Worm (Caenorhabditis elegans) whole organism, L2 larva: ENCODE data around the gene lite-1.

Source experiments
- C34F6.9 ChIP-seq: fragments of 150-350 bp; optimal IDR thresholded peaks from 2 replicates; lab custom pipeline; 2014; ENCODE audit warnings: missing biosample characterization, missing genetic modification characterization
- F13H6.1 ChIP-seq: sonication (generic microtip); optimal IDR thresholded peaks from 2 replicates; lab custom pipeline; 2016; ENCODE audit warnings: missing genetic modification characterization, missing compliant biosample characterization
- R02D3.7 ChIP-seq: fragments of 150-350 bp; optimal IDR thresholded peaks from 2 replicates; lab custom pipeline; 2014; ENCODE audit warnings: missing biosample characterization, missing genetic modification characterization
- Y55F3AM.14 ChIP-seq: fragments of 200-800 bp; sonication (Bioruptor generic); optimal IDR thresholded peaks from 2 replicates; lab custom pipeline; 2018; ENCODE audit warnings: mild to moderate bottlenecking, missing genetic modification characterization, missing compliant biosample characterization
- ZK546.5 ChIP-seq: sonication (generic microtip); optimal IDR thresholded peaks from 2 replicates; lab custom pipeline; 2017; ENCODE audit warnings: missing biosample characterization, missing genetic modification characterization
- alr-1 ChIP-seq: fragments of 150-350 bp; optimal IDR thresholded peaks from 2 replicates; lab custom pipeline; 2014; ENCODE audit warnings: missing biosample characterization, missing genetic modification characterization
- aly-2 ChIP-seq: fragments of 150-350 bp; optimal IDR thresholded peaks from 2 replicates; lab custom pipeline; 2014; ENCODE audit warnings: missing biosample characterization, missing genetic modification characterization
- ama-1 ChIP-seq: fragments of 150-350 bp; optimal IDR thresholded peaks from 2 replicates; lab custom pipeline; 2018; ENCODE audit warnings: inconsistent platforms
- blmp-1 ChIP-seq: sonication (generic microtip); optimal IDR thresholded peaks from 2 replicates; lab custom pipeline; 2017; ENCODE audit warnings: missing genetic modification characterization, mild to moderate bottlenecking, missing compliant biosample characterization, antibody characterized with exemption, moderate library complexity; ENCODE audit not compliant: insufficient read depth
- ceh-16 ChIP-seq: fragments of 150-350 bp; optimal IDR thresholded peaks from 2 replicates; lab custom pipeline; 2014; ENCODE audit warnings: missing biosample characterization, missing genetic modification characterization
- ceh-82 ChIP-seq: fragments of 150-350 bp; optimal IDR thresholded peaks from 2 replicates; lab custom pipeline; 2014; ENCODE audit warnings: missing biosample characterization, missing genetic modification characterization
- crh-2 ChIP-seq: sonication (generic microtip); optimal IDR thresholded peaks from 2 replicates; lab custom pipeline; 2017; ENCODE audit warnings: missing biosample characterization, missing genetic modification characterization
- dmd-4 ChIP-seq: sonication (generic microtip); optimal IDR thresholded peaks from 2 replicates; lab custom pipeline; 2017; ENCODE audit warnings: missing biosample characterization, missing genetic modification characterization
- egl-27 ChIP-seq: sonication (generic microtip); optimal IDR thresholded peaks from 3 replicates; lab custom pipeline; 2017; ENCODE audit warnings: missing biosample characterization, missing genetic modification reagents, missing genetic modification characterization
- elt-1 ChIP-seq: fragments of 150-350 bp; optimal IDR thresholded peaks from 2 replicates; lab custom pipeline; 2014; ENCODE audit warnings: missing biosample characterization, missing genetic modification characterization
- elt-3 ChIP-seq: sonication (generic microtip); optimal IDR thresholded peaks from 2 replicates; lab custom pipeline; 2017; ENCODE audit warnings: missing biosample characterization, missing genetic modification characterization
- fos-1 ChIP-seq: fragments of 150-350 bp; optimal IDR thresholded peaks from 2 replicates; lab custom pipeline; 2014; ENCODE audit warnings: missing biosample characterization, missing genetic modification characterization
- gmeb-1 ChIP-seq: fragments of 150-350 bp; optimal IDR thresholded peaks from 2 replicates; lab custom pipeline; 2014; ENCODE audit warnings: missing biosample characterization, missing genetic modification characterization
- lin-11 ChIP-seq: fragments of 150-350 bp; sonication (generic microtip); optimal IDR thresholded peaks from 2 replicates; lab custom pipeline; 2014; ENCODE audit warnings: missing biosample characterization, missing genetic modification characterization, inconsistent platforms, mixed read lengths
- lin-13 ChIP-seq: fragments of 150-350 bp; optimal IDR thresholded peaks from 2 replicates; lab custom pipeline; 2014; ENCODE audit warnings: missing biosample characterization, missing genetic modification reagents, missing genetic modification characterization
- lin-39 ChIP-seq: fragments of 150-350 bp; optimal IDR thresholded peaks from 2 replicates; lab custom pipeline; 2014; ENCODE audit warnings: missing biosample characterization, missing genetic modification reagents, missing genetic modification characterization
- lsy-2 ChIP-seq, 2 experiments: fragments of 150-350 bp in 1 of 2; sonication (generic microtip) in 1 of 2; optimal IDR thresholded peaks; 2 replicates each; lab custom pipeline; 2014 to 2017; ENCODE audit warnings: missing biosample characterization in 2 of 2, missing genetic modification characterization in 2 of 2
- mab-5 ChIP-seq: fragments of 150-350 bp; optimal IDR thresholded peaks from 2 replicates; lab custom pipeline; 2014; ENCODE audit warnings: missing biosample characterization, missing genetic modification characterization
- mdl-1 ChIP-seq, 2 experiments: fragments of 150-350 bp in 1 of 2; sonication (generic microtip) in 1 of 2; optimal IDR thresholded peaks; 2 replicates each; lab custom pipeline; 2017; ENCODE audit warnings: missing biosample characterization in 2 of 2, missing genetic modification characterization in 2 of 2
- nhr-10 ChIP-seq: sonication (generic microtip); optimal IDR thresholded peaks from 2 replicates; lab custom pipeline; 2017; ENCODE audit warnings: missing biosample characterization, missing genetic modification characterization
- nhr-11 ChIP-seq: fragments of 150-350 bp; optimal IDR thresholded peaks from 2 replicates; lab custom pipeline; 2014; ENCODE audit warnings: missing biosample characterization, missing genetic modification characterization
- nhr-12 ChIP-seq: fragments of 150-350 bp; optimal IDR thresholded peaks from 2 replicates; lab custom pipeline; 2014; ENCODE audit warnings: missing biosample characterization, missing genetic modification characterization
- nhr-129 ChIP-seq: fragments of 150-350 bp; optimal IDR thresholded peaks from 2 replicates; lab custom pipeline; 2014; ENCODE audit warnings: missing biosample characterization, missing genetic modification characterization
- nhr-21 ChIP-seq: fragments of 150-350 bp; optimal IDR thresholded peaks from 2 replicates; lab custom pipeline; 2014; ENCODE audit warnings: missing biosample characterization, missing genetic modification characterization
- nhr-237 ChIP-seq: fragments of 150-350 bp; optimal IDR thresholded peaks from 2 replicates; lab custom pipeline; 2014; ENCODE audit warnings: missing biosample characterization, missing genetic modification characterization
- nhr-25 ChIP-seq: fragments of 150-350 bp; sonication (generic microtip); optimal IDR thresholded peaks from 3 replicates; lab custom pipeline; 2014; ENCODE audit warnings: missing biosample characterization, missing genetic modification characterization
- nhr-6 ChIP-seq: fragments of 150-350 bp; optimal IDR thresholded peaks from 2 replicates; lab custom pipeline; 2014; ENCODE audit warnings: missing biosample characterization, missing genetic modification characterization
- nhr-77 ChIP-seq: fragments of 150-350 bp; optimal IDR thresholded peaks from 2 replicates; lab custom pipeline; 2014; ENCODE audit warnings: missing biosample characterization, missing genetic modification characterization
- sem-4 ChIP-seq: fragments of 150-350 bp; optimal IDR thresholded peaks from 2 replicates; lab custom pipeline; 2014; ENCODE audit warnings: missing biosample characterization, missing genetic modification reagents, missing genetic modification characterization
- skn-1 ChIP-seq: sonication (generic microtip); optimal IDR thresholded peaks from 2 replicates; lab custom pipeline; 2017; ENCODE audit warnings: missing biosample characterization, missing genetic modification characterization
- sma-3 ChIP-seq: sonication (generic microtip); optimal IDR thresholded peaks from 2 replicates; lab custom pipeline; 2016; ENCODE audit warnings: missing genetic modification reagents, missing genetic modification characterization, missing compliant biosample characterization
- sma-9 ChIP-seq, 2 experiments: fragments of 150-350 bp in 1 of 2; sonication (generic microtip) in 1 of 2; optimal IDR thresholded peaks; 2 replicates each; lab custom pipeline; 2014 to 2016; ENCODE audit warnings: missing genetic modification characterization in 2 of 2, mild to moderate bottlenecking in 1 of 2, missing biosample characterization in 1 of 2, missing compliant biosample characterization in 1 of 2, missing genetic modification reagents in 1 of 2, moderate library complexity in 1 of 2
- snpc-4 ChIP-seq: fragments of 150-350 bp; optimal IDR thresholded peaks from 2 replicates; lab custom pipeline; 2014; ENCODE audit warnings: missing biosample characterization, missing genetic modification characterization
- unc-39 ChIP-seq: fragments of 150-350 bp; optimal IDR thresholded peaks from 2 replicates; lab custom pipeline; 2014; ENCODE audit warnings: missing biosample characterization, missing genetic modification characterization
- unc-55 ChIP-seq: fragments of 150-350 bp; sonication (generic microtip); optimal IDR thresholded peaks from 3 replicates; lab custom pipeline; 2014; ENCODE audit warnings: missing biosample characterization, missing genetic modification reagents, missing genetic modification characterization
- unc-62 ChIP-seq: fragments of 150-350 bp; optimal IDR thresholded peaks from 2 replicates; lab custom pipeline; 2014; ENCODE audit warnings: missing biosample characterization, missing genetic modification reagents, missing genetic modification characterization
- zag-1 ChIP-seq: fragments of 150-350 bp; optimal IDR thresholded peaks from 2 replicates; lab custom pipeline; 2014; ENCODE audit warnings: missing biosample characterization, missing genetic modification characterization
- ztf-1 ChIP-seq: fragments of 200-800 bp; sonication (Bioruptor generic); conservative IDR thresholded peaks from 2 replicates; pipeline ENCODE4 v1.3.6; 2022; ENCODE audit warnings: missing genetic modification characterization, missing compliant biosample characterization
- ztf-11 ChIP-seq: sonication (generic microtip); optimal IDR thresholded peaks from 2 replicates; lab custom pipeline; 2017; ENCODE audit warnings: missing biosample characterization, missing genetic modification characterization
- ztf-4 ChIP-seq: fragments of 150-350 bp; optimal IDR thresholded peaks from 2 replicates; lab custom pipeline; 2014; ENCODE audit warnings: missing biosample characterization, missing genetic modification characterization

lite-1 gene

ce11 chrX:6255561-6255960 is 25.0 kb upstream of the lite-1 start (continued):
- TF ChIP-seq snpc-4 (tag; lab: Kevin White, UChicago) (no peak), ceh-82 (no peak), lin-39 (tag; lab: Kevin White, UChicago) (no peak), alr-1 (tag; lab: Kevin White, UChicago) (no peak), egl-27 (tag; lab: Kevin White, UChicago) (no peak), C34F6.9 (tag; lab: Kevin White, UChicago) (peak; percentile 52), mab-5 (tag; lab: Kevin White, UChicago) (peak; percentile 34), nhr-77 (tag; lab: Kevin White, UChicago) (no peak)
- TF ChIP-seq, all 48 proteins: peak for 23

- TF ChIP-seq mab-5 (tag; lab: Kevin White, UChicago), result no peak
- TF ChIP-seq blmp-1 (tag; lab: Kevin White, UChicago), result peak; percentile 12
These were observed 24.1 kb upstream of the lite-1 start for ce11 chrX:6254671-6255031.

- TF ChIP-seq R02D3.7 (tag; lab: Kevin White, UChicago) (no peak), unc-62 (GFP tag; lab: Kevin White, UChicago) (no peak), lin-11 (no peak), nhr-12 (no peak), egl-27 (tag; lab: Kevin White, UChicago) (no peak), zag-1 (tag; lab: Kevin White, UChicago) (no peak), elt-3 (tag; lab: Kevin White, UChicago) (no peak), lin-13 (GFP tag; lab: Kevin White, UChicago) (peak; percentile 58), ceh-16 (tag; lab: Kevin White, UChicago) (no peak), fos-1 (tag; lab: Kevin White, UChicago) (peak; percentile 51), nhr-10 (tag; lab: Kevin White, UChicago) (peak; percentile 33), unc-55 (GFP tag; lab: Kevin White, UChicago) (no peak), nhr-129 (tag; lab: Kevin White, UChicago) (peak; percentile 98), nhr-77 (tag; lab: Kevin White, UChicago) (no peak), aly-2 (tag; lab: Kevin White, UChicago) (no peak), blmp-1 (tag; lab: Kevin White, UChicago) (peak; percentile 52), C34F6.9 (tag; lab: Kevin White, UChicago) (no peak), unc-39 (tag; lab: Kevin White, UChicago) (no peak), lin-39 (tag; lab: Kevin White, UChicago) (no peak), ceh-82 (no peak), nhr-25 (tag; lab: Kevin White, UChicago) (peak; percentile 68), nhr-6 (tag; lab: Kevin White, UChicago) (no peak), ztf-11 (no peak), sem-4 (peak; percentile 78), gmeb-1 (tag; lab: Kevin White, UChicago) (no peak), snpc-4 (tag; lab: Kevin White, UChicago) (no peak), nhr-237 (tag; lab: Kevin White, UChicago) (no peak), ZK546.5 (no peak), elt-1 (no peak), ztf-1 (GFP tag; lab: Robert Waterston, UW) (no peak), dmd-4 (no peak), skn-1 (no peak), Y55F3AM.14 (GFP tag; lab: Kevin White, UChicago) (peak; percentile 58), lsy-2 (tag; optimal IDR thresholded peaks at IDR 0.05; lab: Kevin White, UChicago) (peak in 1 of 2 experiments; percentile 61), ztf-4 (tag; lab: Kevin White, UChicago) (peak; percentile 88), mdl-1 (tag; optimal IDR thresholded peaks at IDR 0.05; lab: Kevin White, UChicago) (peak in 1 of 2 experiments; percentile 33), alr-1 (tag; lab: Kevin White, UChicago) (no peak), sma-9 (GFP tag; optimal IDR thresholded peaks at IDR 0.05; lab: Kevin White, UChicago) (peak; percentile 68), sma-9 (tag; optimal IDR thresholded peaks at IDR 0.05; lab: Kevin White, UChicago) (no peak), crh-2 (tag; lab: Kevin White, UChicago) (peak; percentile 58), sma-3 (peak; percentile 15), nhr-21 (tag; lab: Kevin White, UChicago) (peak; percentile 52), F13H6.1 (tag; lab: Kevin White, UChicago) (peak; percentile 64), nhr-11 (tag; lab: Kevin White, UChicago) (peak; percentile 30), ama-1 (lab: Kevin White, UChicago) (peak; percentile 91)
These were observed 23.5 kb upstream of the lite-1 start for ce11 chrX:6253899-6254670.
